Fruit fly (Drosophila melanogaster): Measurements from ENCODE around the gene Elo68beta.

The Elo68beta gene

dm6 chr3L:11074043-11074853 lies 27.2 kb downstream of the Elo68beta start, which contains the start of the genes Pfdn2 and Noc1 (continued):
- TF ChIP-seq hb (GFP tag; IDR thresholded peaks at IDR 0.05; ENCODE audit: partially characterized antibody) (no peak), grau (tag; optimal IDR thresholded peaks at IDR 0.05) (peak; percentile 71), ase (GFP tag; IDR thresholded peaks at IDR 0.05) (no peak), tx (GFP tag; optimal IDR thresholded peaks at IDR 0.05) (no peak), CG4424 (GFP tag; optimal IDR thresholded peaks at IDR 0.05) (peak; percentile 40), ftz-f1 (GFP tag; optimal IDR thresholded peaks at IDR 0.05) (no peak), odd (GFP tag; optimal IDR thresholded peaks at IDR 0.05) (no peak), CG2116 (GFP tag; optimal IDR thresholded peaks at IDR 0.05) (peak; percentile 18), ken (GFP tag; IDR thresholded peaks at IDR 0.05) (no peak), ap (GFP tag; IDR thresholded peaks at IDR 0.05) (no peak), en (GFP tag; optimal IDR thresholded peaks at IDR 0.05) (no peak), tll (GFP tag; optimal IDR thresholded peaks at IDR 0.05) (no peak), NC2β (GFP tag; optimal IDR thresholded peaks at IDR 0.05) (no peak), D19B (GFP tag; optimal IDR thresholded peaks at IDR 0.05) (peak; percentile 36), CG8290 (GFP tag; optimal IDR thresholded peaks at IDR 0.05) (peak; percentile 57), CG8290 (tag; optimal IDR thresholded peaks at IDR 0.05) (no peak), croc (GFP tag; conservative IDR thresholded peaks at IDR 0.05) (no peak; the same call in 2 of the 3 replicates), CG14050 (GFP tag; IDR thresholded peaks at IDR 0.05) (no peak), hkb (optimal IDR thresholded peaks at IDR 0.05) (no peak), hkb (GFP tag; IDR thresholded peaks at IDR 0.05) (no peak; the same call in 1 of the 2 replicates), fru (optimal IDR thresholded peaks at IDR 0.05) (no peak), bbx (GFP tag; IDR thresholded peaks at IDR 0.05; ENCODE audit: partially characterized antibody) (no peak), CG13123 (GFP tag; optimal IDR thresholded peaks at IDR 0.05) (no peak), pho (GFP tag; optimal IDR thresholded peaks at IDR 0.05) (no peak), kah (GFP tag; optimal IDR thresholded peaks at IDR 0.05) (no peak), CG3995 (GFP tag; optimal IDR thresholded peaks at IDR 0.05) (peak; percentile 60), CG7987 (GFP tag; optimal IDR thresholded peaks at IDR 0.05) (no peak), bigmax (GFP tag; optimal IDR thresholded peaks at IDR 0.05) (no peak), Deaf1 (tag; optimal IDR thresholded peaks at IDR 0.05) (no peak), CG9727 (GFP tag; optimal IDR thresholded peaks at IDR 0.05) (peak; percentile 39), CG8388 (GFP tag; optimal IDR thresholded peaks at IDR 0.05) (no peak), B-H1 (GFP tag; IDR thresholded peaks at IDR 0.05) (no peak), CG8089 (GFP tag; optimal IDR thresholded peaks at IDR 0.05) (no peak), BEAF-32 (GFP tag; optimal IDR thresholded peaks at IDR 0.05) (peak; percentile 16), crol (GFP tag; IDR thresholded peaks at IDR 0.05) (no peak), CG13894 (tag; optimal IDR thresholded peaks at IDR 0.05) (no peak), her (GFP tag; optimal IDR thresholded peaks at IDR 0.05) (no peak), ems (GFP tag; optimal IDR thresholded peaks at IDR 0.05) (no peak), maf-S (GFP tag; optimal IDR thresholded peaks at IDR 0.05) (no peak), bab2 (GFP tag; optimal IDR thresholded peaks at IDR 0.05) (no peak), CG1603 (tag; optimal IDR thresholded peaks at IDR 0.05) (no peak), CG17829 (tag; optimal IDR thresholded peaks at IDR 0.05) (peak; percentile 55), CG12391 (tag; optimal IDR thresholded peaks at IDR 0.05) (peak; percentile 89), Six4 (GFP tag; optimal IDR thresholded peaks at IDR 0.05) (peak; percentile 47), Optix (GFP tag; IDR thresholded peaks at IDR 0.05) (no peak), CG7556 (GFP tag; optimal IDR thresholded peaks at IDR 0.05) (no peak), Med (GFP tag) (peak; percentile 76), CG11723 (GFP tag; optimal IDR thresholded peaks at IDR 0.05) (no peak), CG3065 (GFP tag; optimal IDR thresholded peaks at IDR 0.05) (no peak), CG4617 (GFP tag; optimal IDR thresholded peaks at IDR 0.05; ENCODE audit: borderline replicate concordance) (peak; percentile 59), CG3163 (GFP tag; optimal IDR thresholded peaks at IDR 0.05) (no peak)
